Worm (Caenorhabditis elegans) whole organism, L4 larva: Measurements from ENCODE around the gene F23H12.7.

Source experiments
- F10B5.3 ChIP-seq: sonication (generic microtip); optimal IDR thresholded peaks from 2 replicates; lab custom pipeline; 2016; ENCODE audit warnings: mild to moderate bottlenecking, missing genetic modification characterization, missing compliant biosample characterization
- R02D3.7 ChIP-seq: fragments of 150-350 bp; sonication (generic microtip); optimal IDR thresholded peaks from 3 replicates; lab custom pipeline; 2014; ENCODE audit warnings: missing biosample characterization, missing genetic modification characterization
- T20F7.1 ChIP-seq: fragments of 200-800 bp; sonication (Bioruptor generic); optimal IDR thresholded peaks from 2 replicates; lab custom pipeline; 2018; ENCODE audit warnings: mild to moderate bottlenecking, missing genetic modification characterization, missing compliant biosample characterization
- Y105C5A.15 ChIP-seq: fragments of 200-800 bp; sonication (Bioruptor generic); IDR thresholded peaks from 2 replicates; pipeline ENCODE4 v1.3.6; 2022; ENCODE audit warnings: missing genetic modification characterization, missing compliant biosample characterization
- Y48G9A.11 ChIP-seq: fragments of 200-800 bp; sonication (Bioruptor generic); IDR thresholded peaks from 2 replicates; pipeline ENCODE4 v1.3.6; 2022; ENCODE audit warnings: missing genetic modification reagents, missing genetic modification characterization, missing compliant biosample characterization
- ZK546.5 ChIP-seq, 2 experiments: sonication (generic microtip); optimal IDR thresholded peaks; 2 replicates each; lab custom pipeline; 2017; ENCODE audit warnings: missing biosample characterization in 2 of 2, missing genetic modification characterization in 2 of 2
- aha-1 ChIP-seq: fragments of 150-350 bp; peaks from one replicate; lab custom pipeline; 2014; ENCODE audit warnings: missing biosample characterization, missing genetic modification characterization
- ceh-28 ChIP-seq: fragments of 150-350 bp; optimal IDR thresholded peaks from 2 replicates; lab custom pipeline; 2014; ENCODE audit warnings: missing biosample characterization, missing genetic modification reagents, missing genetic modification characterization
- ceh-32 ChIP-seq: sonication (generic microtip); optimal IDR thresholded peaks from 2 replicates; lab custom pipeline; 2016; ENCODE audit warnings: mild to moderate bottlenecking, missing genetic modification characterization, missing compliant biosample characterization; ENCODE audit not compliant: poor library complexity
- daf-12 ChIP-seq: fragments of 150-350 bp; optimal IDR thresholded peaks from 2 replicates; lab custom pipeline; 2014; ENCODE audit warnings: missing biosample characterization, missing genetic modification reagents, missing genetic modification characterization
- daf-16 ChIP-seq, 3 experiments: sonication (generic microtip); optimal IDR thresholded peaks; 2 replicates each; lab custom pipeline; 2016 to 2017; ENCODE audit warnings: missing genetic modification characterization in 3 of 3, missing genetic modification reagents in 3 of 3, mild to moderate bottlenecking in 2 of 3, missing compliant biosample characterization in 2 of 3, missing biosample characterization in 1 of 3, moderate library complexity in 1 of 3
- daf-19 ChIP-seq: fragments of 200-800 bp; sonication (Bioruptor generic); conservative IDR thresholded peaks from 2 replicates; pipeline ENCODE4 v1.3.6; 2022; ENCODE audit warnings: missing genetic modification characterization, missing compliant biosample characterization
- daf-8 ChIP-seq: fragments of 200-800 bp; sonication (Bioruptor generic); IDR thresholded peaks from 2 replicates; pipeline ENCODE4 v1.3.6; 2022; ENCODE audit warnings: missing genetic modification characterization, missing compliant biosample characterization
- dpl-1 ChIP-seq: fragments of 150-350 bp; optimal IDR thresholded peaks from 2 replicates; lab custom pipeline; 2014; ENCODE audit warnings: missing biosample characterization, missing genetic modification reagents, missing genetic modification characterization
- fos-1 ChIP-seq: fragments of 150-350 bp; optimal IDR thresholded peaks from 2 replicates; lab custom pipeline; 2014; ENCODE audit warnings: missing biosample characterization, missing genetic modification characterization
- hlh-30 ChIP-seq: sonication (generic microtip); optimal IDR thresholded peaks from 2 replicates; lab custom pipeline; 2017; ENCODE audit warnings: antibody characterized with exemption, mild to moderate bottlenecking, missing genetic modification characterization, missing compliant biosample characterization; ENCODE audit not compliant: insufficient read depth
- lin-13 ChIP-seq: fragments of 150-350 bp; optimal IDR thresholded peaks from 2 replicates; lab custom pipeline; 2014; ENCODE audit warnings: missing biosample characterization, missing genetic modification reagents, missing genetic modification characterization
- lin-38 ChIP-seq: fragments of 200-800 bp; sonication (Bioruptor generic); IDR thresholded peaks from 2 replicates; pipeline ENCODE4 v1.3.6; 2022; ENCODE audit warnings: missing genetic modification reagents, missing genetic modification characterization, missing compliant biosample characterization
- lir-3 ChIP-seq: sonication (generic microtip); optimal IDR thresholded peaks from 2 replicates; lab custom pipeline; 2016; ENCODE audit warnings: mild to moderate bottlenecking, missing genetic modification characterization, missing compliant biosample characterization
- lsy-2 ChIP-seq, 2 experiments: fragments of 150-350 bp in 1 of 2; sonication (generic microtip) in 1 of 2; optimal IDR thresholded peaks; 2 replicates each; lab custom pipeline; 2014 to 2017; ENCODE audit warnings: missing biosample characterization in 2 of 2, missing genetic modification characterization in 2 of 2
- mes-2 ChIP-seq: sonication (generic microtip); optimal IDR thresholded peaks from 2 replicates; lab custom pipeline; 2016; ENCODE audit warnings: missing genotype, mild to moderate bottlenecking, missing genetic modification characterization, missing compliant biosample characterization; ENCODE audit not compliant: poor library complexity, severe bottlenecking
- mxl-2 ChIP-seq: fragments of 200-800 bp; sonication (Bioruptor generic); conservative IDR thresholded peaks from 2 replicates; pipeline ENCODE4 v1.3.6; 2022; ENCODE audit warnings: missing genetic modification reagents, missing genetic modification characterization, missing compliant biosample characterization
- nhr-102 ChIP-seq: sonication (generic microtip); optimal IDR thresholded peaks from 2 replicates; lab custom pipeline; 2016; ENCODE audit warnings: mild to moderate bottlenecking, missing genetic modification characterization, moderate library complexity, missing compliant biosample characterization
- nhr-41 ChIP-seq: fragments of 200-800 bp; sonication (Bioruptor generic); IDR thresholded peaks from 2 replicates; pipeline ENCODE4 v1.3.6; 2022; ENCODE audit warnings: missing genetic modification reagents, missing genetic modification characterization, missing compliant biosample characterization
- nhr-6 ChIP-seq: fragments of 150-350 bp; optimal IDR thresholded peaks from 2 replicates; lab custom pipeline; 2014; ENCODE audit warnings: missing biosample characterization, missing genetic modification characterization
- nhr-76 ChIP-seq: fragments of 150-350 bp; optimal IDR thresholded peaks from 2 replicates; lab custom pipeline; 2014; ENCODE audit warnings: missing biosample characterization, missing genetic modification characterization
- php-3 ChIP-seq: fragments of 200-800 bp; sonication (Bioruptor generic); IDR thresholded peaks from 2 replicates; pipeline ENCODE4 v1.3.6; 2022; ENCODE audit warnings: missing genetic modification reagents, missing genetic modification characterization, missing compliant biosample characterization
- pqm-1 ChIP-seq: sonication (generic microtip); optimal IDR thresholded peaks from 2 replicates; lab custom pipeline; 2017; ENCODE audit warnings: missing biosample characterization, missing genetic modification characterization
- rbr-2 ChIP-seq: sonication (generic microtip); optimal IDR thresholded peaks from 2 replicates; lab custom pipeline; 2016; ENCODE audit warnings: missing genotype, missing genetic modification characterization, missing compliant biosample characterization
- unc-130 ChIP-seq: sonication (generic microtip); optimal IDR thresholded peaks from 2 replicates; lab custom pipeline; 2016; ENCODE audit warnings: missing genetic modification reagents, missing genetic modification characterization, missing compliant biosample characterization
- unc-62 ChIP-seq, 3 experiments: fragments of 150-350 bp in 1 of 3; sonication (generic microtip); optimal IDR thresholded peaks in 2 of 3; peaks in 1 of 3; 1 replicate in 1 of 3; 2 replicates in 2 of 3; lab custom pipeline; 2014 to 2017; ENCODE audit warnings: missing biosample characterization in 3 of 3, missing genetic modification characterization in 3 of 3, missing genetic modification reagents in 3 of 3, missing genotype in 1 of 3
- vab-7 ChIP-seq: fragments of 200-800 bp; sonication (Bioruptor generic); IDR thresholded peaks from 2 replicates; pipeline ENCODE4 v1.3.6; 2022; ENCODE audit warnings: missing genetic modification reagents, missing genetic modification characterization, missing compliant biosample characterization
- zip-2 ChIP-seq: fragments of 150-350 bp; optimal IDR thresholded peaks from 2 replicates; lab custom pipeline; 2014; ENCODE audit warnings: missing biosample characterization, missing genetic modification characterization
- ztf-7 ChIP-seq: fragments of 150-350 bp; optimal IDR thresholded peaks from 2 replicates; lab custom pipeline; 2014; ENCODE audit warnings: missing biosample characterization, missing genetic modification characterization

The F23H12.7 gene

ce11 chrV:12377256-12377655 lies 5.8 kb downstream of the F23H12.7 start, which contains the start of gene K01D12.1:
Gene K01D12.1 (plus strand): TSS chrV:12377556.
- TF ChIP-seq nhr-102 (tag; lab: Kevin White, UChicago) (no peak), unc-62 (GFP tag; optimal IDR thresholded peaks at IDR 0.05 in 1 of 2; lab: Kevin White, UChicago) (peak in 1 of 2 experiments; percentile 71), unc-62 (tag; optimal IDR thresholded peaks at IDR 0.05; lab: Kevin White, UChicago) (no peak), fos-1 (tag; lab: Kevin White, UChicago) (no peak), aha-1 (tag; lab: Kevin White, UChicago) (peak; percentile 70)

ce11 chrV:12386154-12386553 lies 14.7 kb downstream of the F23H12.7 start, which contains the start of gene K01D12.15:
Gene K01D12.15 (plus strand): TSS chrV:12386454.
- TF ChIP-seq mxl-2 (GFP tag; lab: Robert Waterston, UW) = no peak
- no peak for TF ChIP-seq daf-8 (GFP tag; lab: Robert Waterston, UW)
- TF ChIP-seq lsy-2 (tag; optimal IDR thresholded peaks at IDR 0.05; lab: Kevin White, UChicago) = no peak
- TF ChIP-seq dpl-1 (GFP tag; lab: Kevin White, UChicago) = no peak
- no peak for TF ChIP-seq lin-38 (GFP tag; lab: Robert Waterston, UW)
- no peak for TF ChIP-seq daf-16 (GFP tag; optimal IDR thresholded peaks at IDR 0.05; lab: Kevin White, UChicago)
- no peak for TF ChIP-seq daf-16 (tag; optimal IDR thresholded peaks at IDR 0.05; lab: Kevin White, UChicago)
- no peak for TF ChIP-seq daf-12
- TF ChIP-seq ZK546.5 (tag; optimal IDR thresholded peaks at IDR 0.05; lab: Kevin White, UChicago) = no peak
- TF ChIP-seq nhr-41 = no peak

ce11 chrV:12395699-12396098 lies 24.2 kb downstream of the F23H12.7 start, which contains the start of gene twk-14:
Gene twk-14 (minus strand): TSS chrV:12395706.
- TF ChIP-seq ceh-28 (tag; lab: Kevin White, UChicago) = no peak
- TF ChIP-seq unc-62 (GFP tag; optimal IDR thresholded peaks at IDR 0.05 in 1 of 2; lab: Kevin White, UChicago) = peak in 1 of 2 experiments; percentile 25
- no peak for TF ChIP-seq unc-62 (tag; optimal IDR thresholded peaks at IDR 0.05; lab: Kevin White, UChicago)
- TF ChIP-seq, all 104 proteins: peak for 1

- no peak for TF ChIP-seq daf-19
- TF ChIP-seq dpl-1 (GFP tag; lab: Kevin White, UChicago) = no peak
- TF ChIP-seq ceh-32 (tag; lab: Kevin White, UChicago) = no peak
- TF ChIP-seq ztf-7 (tag; lab: Kevin White, UChicago) = no peak
- no peak for TF ChIP-seq daf-8 (GFP tag; lab: Robert Waterston, UW)
- no peak for TF ChIP-seq F10B5.3 (tag; lab: Kevin White, UChicago)
- TF ChIP-seq ZK546.5 (tag; optimal IDR thresholded peaks at IDR 0.05; lab: Kevin White, UChicago) = no peak
- no peak for TF ChIP-seq pqm-1 (tag; lab: Kevin White, UChicago)
- TF ChIP-seq ceh-28 (tag; lab: Kevin White, UChicago) = no peak
- TF ChIP-seq lir-3 = no peak
- no peak for TF ChIP-seq vab-7 (GFP tag; lab: Robert Waterston, UW)
- TF ChIP-seq unc-62 (GFP tag; optimal IDR thresholded peaks at IDR 0.05 in 1 of 2; lab: Kevin White, UChicago) = no peak
- no peak for TF ChIP-seq unc-62 (tag; optimal IDR thresholded peaks at IDR 0.05; lab: Kevin White, UChicago)
- TF ChIP-seq mes-2 (tag; lab: Kevin White, UChicago) = no peak
Measured at ce11 chrV:12397545-12397944, 26.1 kb downstream of the F23H12.7 start, which contains the start of gene K01D12.5. Gene K01D12.5 (plus strand): TSS chrV:12397845.

ce11 chrV:12400677-12401236 lies 29.3 kb downstream of the F23H12.7 start, which contains the start of the genes K01D12.20 and miga-1:
Gene K01D12.20 (minus strand): TSS chrV:12400814.
Gene miga-1 (minus strand): TSS chrV:12400859.
- TF ChIP-seq zip-2 (tag; lab: Kevin White, UChicago) = no peak
- TF ChIP-seq nhr-76 (tag; lab: Kevin White, UChicago) = no peak
- no peak for TF ChIP-seq dpl-1 (GFP tag; lab: Kevin White, UChicago)
- no peak for TF ChIP-seq Y105C5A.15 (GFP tag; lab: Robert Waterston, UW)
- TF ChIP-seq aha-1 (tag; lab: Kevin White, UChicago) = peak; percentile 69
- TF ChIP-seq R02D3.7 = peak; percentile 78
- TF ChIP-seq T20F7.1 = peak; percentile 97
- TF ChIP-seq daf-16 (GFP tag; optimal IDR thresholded peaks at IDR 0.05; lab: Kevin White, UChicago) = no peak
- TF ChIP-seq daf-16 (tag; optimal IDR thresholded peaks at IDR 0.05; lab: Kevin White, UChicago) = peak; percentile 38
- TF ChIP-seq lin-13 (GFP tag; lab: Kevin White, UChicago) = no peak
- peak; percentile 42 for TF ChIP-seq hlh-30 (tag; lab: Kevin White, UChicago)
- TF ChIP-seq nhr-6 (tag; lab: Kevin White, UChicago) = peak; percentile 92
- no peak for TF ChIP-seq unc-130
- no peak for TF ChIP-seq php-3
- TF ChIP-seq nhr-41 = no peak
- peak; percentile 4 for TF ChIP-seq rbr-2 (tag; lab: Kevin White, UChicago)
- no peak for TF ChIP-seq unc-62 (GFP tag; optimal IDR thresholded peaks at IDR 0.05 in 1 of 2; lab: Kevin White, UChicago)
- TF ChIP-seq unc-62 (tag; optimal IDR thresholded peaks at IDR 0.05; lab: Kevin White, UChicago) = no peak
- no peak for TF ChIP-seq daf-8 (GFP tag; lab: Robert Waterston, UW)
- peak; percentile 97 for TF ChIP-seq Y48G9A.11
